Worm (Caenorhabditis elegans): ENCODE data around the gene srx-44.

DNA sequence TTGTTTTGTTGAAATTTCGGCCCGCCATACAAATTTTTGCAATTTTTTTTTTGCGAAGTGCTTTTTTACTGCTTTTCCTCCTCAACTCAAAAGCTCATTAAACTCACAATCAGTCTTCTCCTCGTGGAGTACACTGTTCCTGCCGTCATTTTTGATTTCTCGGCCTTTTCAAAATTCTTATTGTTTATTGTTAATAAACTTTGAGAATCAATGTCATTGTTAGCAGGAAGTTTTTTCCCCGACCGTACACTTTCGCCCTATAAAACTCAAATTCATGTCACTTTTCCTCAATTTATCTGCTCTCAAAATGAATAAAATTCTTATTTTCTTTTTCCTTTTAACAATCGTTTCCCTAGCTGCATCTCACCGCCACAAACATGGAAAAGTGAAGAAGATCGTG, 44.3 kb upstream of the srx-44 start, which contains the start of gene clec-232:
- no peak for TF ChIP-seq lsy-27 (tag; optimal IDR thresholded peaks at IDR 0.05; ENCODE audit: borderline replicate concordance, insufficient read depth)
- TF ChIP-seq let-607 (tag; optimal IDR thresholded peaks at IDR 0.05): no peak
- TF ChIP-seq snpc-1.3 (tag; optimal IDR thresholded peaks at IDR 0.05; ENCODE audit: insufficient read depth): no peak
- TF ChIP-seq Y53F4B.3 (GFP tag; IDR thresholded peaks at IDR 0.05): no peak
- no peak for TF ChIP-seq attf-3 (GFP tag; conservative IDR thresholded peaks at IDR 0.05)
